Worm (Caenorhabditis elegans): ENCODE data around the gene R06F6.12.
A peak's percentile ranks its signal among the peaks of the same experiment; 100 is the strongest.

R06F6.12 gene

ce11 chrII:10860840-10861239 lies 37.0 kb upstream of the R06F6.12 start, which contains the start of gene M106.3:
M106.3 (minus strand) TSS chrII:10860909.
- no peak for TF ChIP-seq flt-1 (GFP tag; IDR thresholded peaks at IDR 0.05)
- TF ChIP-seq cog-1 (tag; optimal IDR thresholded peaks at IDR 0.05), result no peak
- TF ChIP-seq ref-1 (GFP tag; conservative IDR thresholded peaks at IDR 0.05), result no peak
- no peak for TF ChIP-seq T22C8.4 (GFP tag; IDR thresholded peaks at IDR 0.05)
- TF ChIP-seq med-1 (GFP tag; optimal IDR thresholded peaks at IDR 0.05; ENCODE audit: insufficient read depth), result no peak

ce11 chrII:10859359-10859758 lies 35.5 kb upstream of the R06F6.12 start:
- no peak for TF ChIP-seq T22C8.4 (GFP tag; IDR thresholded peaks at IDR 0.05)
- TF ChIP-seq tab-1 (GFP tag; IDR thresholded peaks at IDR 0.05), result no peak
- no peak for TF ChIP-seq ztf-23 (GFP tag; IDR thresholded peaks at IDR 0.05)
- no peak for TF ChIP-seq ztf-29 (GFP tag; IDR thresholded peaks at IDR 0.05)
- no peak for TF ChIP-seq med-1 (GFP tag; optimal IDR thresholded peaks at IDR 0.05; ENCODE audit: insufficient read depth)
- TF ChIP-seq ref-1 (GFP tag; conservative IDR thresholded peaks at IDR 0.05), result no peak
- no peak for TF ChIP-seq flt-1 (GFP tag; IDR thresholded peaks at IDR 0.05)
- TF ChIP-seq klf-2 (GFP tag; conservative IDR thresholded peaks at IDR 0.05), result no peak
- TF ChIP-seq cog-1 (tag; optimal IDR thresholded peaks at IDR 0.05), result no peak

ce11 chrII:10857077-10857476 lies 33.2 kb upstream of the R06F6.12 start, which contains the start of gene M106.7:
M106.7 (minus strand) TSS chrII:10857177.
- TF ChIP-seq ref-1 (GFP tag; conservative IDR thresholded peaks at IDR 0.05), result no peak
- no peak for TF ChIP-seq klf-2 (GFP tag; conservative IDR thresholded peaks at IDR 0.05)
- TF ChIP-seq med-1 (GFP tag; optimal IDR thresholded peaks at IDR 0.05; ENCODE audit: insufficient read depth), result no peak
- no peak for TF ChIP-seq ztf-23 (GFP tag; IDR thresholded peaks at IDR 0.05)
- no peak for TF ChIP-seq flt-1 (GFP tag; IDR thresholded peaks at IDR 0.05)
- no peak for TF ChIP-seq cog-1 (tag; optimal IDR thresholded peaks at IDR 0.05)
- no peak for TF ChIP-seq ztf-29 (GFP tag; IDR thresholded peaks at IDR 0.05)
- TF ChIP-seq tab-1 (GFP tag; IDR thresholded peaks at IDR 0.05), result no peak
- TF ChIP-seq T22C8.4 (GFP tag; IDR thresholded peaks at IDR 0.05), result no peak

ce11 chrII:10852880-10853279 lies 29.0 kb upstream of the R06F6.12 start:
- TF ChIP-seq ref-1 (GFP tag; conservative IDR thresholded peaks at IDR 0.05) (no peak), flt-1 (GFP tag; IDR thresholded peaks at IDR 0.05) (no peak), ztf-29 (GFP tag; IDR thresholded peaks at IDR 0.05) (no peak), tab-1 (GFP tag; IDR thresholded peaks at IDR 0.05) (no peak), klf-2 (GFP tag; conservative IDR thresholded peaks at IDR 0.05) (no peak)

- TF ChIP-seq cog-1 (tag; optimal IDR thresholded peaks at IDR 0.05) (peak; percentile 68), ztf-23 (GFP tag; IDR thresholded peaks at IDR 0.05) (no peak), ztf-29 (GFP tag; IDR thresholded peaks at IDR 0.05) (no peak), ref-1 (GFP tag; conservative IDR thresholded peaks at IDR 0.05) (no peak)
These were observed 27.2 kb upstream of the R06F6.12 start for ce11 chrII:10851110-10851509.

ce11 chrII:10849903-10850302 lies 26.0 kb upstream of the R06F6.12 start, which contains the start of gene M106.2:
M106.2 (minus strand) TSS chrII:10850003.
- no peak for TF ChIP-seq ztf-23 (GFP tag; IDR thresholded peaks at IDR 0.05)
- no peak for TF ChIP-seq klf-2 (GFP tag; conservative IDR thresholded peaks at IDR 0.05)
- TF ChIP-seq med-1 (GFP tag; optimal IDR thresholded peaks at IDR 0.05; ENCODE audit: insufficient read depth), result no peak
- no peak for TF ChIP-seq T22C8.4 (GFP tag; IDR thresholded peaks at IDR 0.05)
- TF ChIP-seq ztf-29 (GFP tag; IDR thresholded peaks at IDR 0.05), result no peak

- TF ChIP-seq ztf-23 (GFP tag; IDR thresholded peaks at IDR 0.05) (no peak), klf-2 (GFP tag; conservative IDR thresholded peaks at IDR 0.05) (no peak), T22C8.4 (GFP tag; IDR thresholded peaks at IDR 0.05) (no peak)
These were observed 23.2 kb upstream of the R06F6.12 start for ce11 chrII:10847057-10847456.

- TF ChIP-seq tab-1 (GFP tag; IDR thresholded peaks at IDR 0.05) (no peak), T22C8.4 (GFP tag; IDR thresholded peaks at IDR 0.05) (no peak), ztf-29 (GFP tag; IDR thresholded peaks at IDR 0.05) (no peak), med-1 (GFP tag; optimal IDR thresholded peaks at IDR 0.05; ENCODE audit: insufficient read depth) (no peak), flt-1 (GFP tag; IDR thresholded peaks at IDR 0.05) (no peak), cog-1 (tag; optimal IDR thresholded peaks at IDR 0.05) (no peak), klf-2 (GFP tag; conservative IDR thresholded peaks at IDR 0.05) (no peak), ref-1 (GFP tag; conservative IDR thresholded peaks at IDR 0.05) (no peak), ztf-23 (GFP tag; IDR thresholded peaks at IDR 0.05) (no peak)
These were observed 19.6 kb upstream of the R06F6.12 start, which contains the start of gene M106.8 for ce11 chrII:10843527-10843926. M106.8 (minus strand) TSS chrII:10843627.

- peak; percentile 69 for TF ChIP-seq med-1 (GFP tag; optimal IDR thresholded peaks at IDR 0.05; ENCODE audit: insufficient read depth)
- TF ChIP-seq ref-1 (GFP tag; conservative IDR thresholded peaks at IDR 0.05), result peak; percentile 98
- peak; percentile 93 for TF ChIP-seq T22C8.4 (GFP tag; IDR thresholded peaks at IDR 0.05)
- peak; percentile 92 for TF ChIP-seq cog-1 (tag; optimal IDR thresholded peaks at IDR 0.05)
- peak; percentile 95 for TF ChIP-seq tab-1 (GFP tag; IDR thresholded peaks at IDR 0.05)
- peak; percentile 97 for TF ChIP-seq flt-1 (GFP tag; IDR thresholded peaks at IDR 0.05)
- peak; percentile 87 for TF ChIP-seq ztf-29 (GFP tag; IDR thresholded peaks at IDR 0.05)
- TF ChIP-seq ztf-23 (GFP tag; IDR thresholded peaks at IDR 0.05), result peak; percentile 92
- TF ChIP-seq klf-2 (GFP tag; conservative IDR thresholded peaks at IDR 0.05), result peak; percentile 89
These were observed 16.2 kb upstream of the R06F6.12 start for ce11 chrII:10840067-10840466.

ce11 chrII:10838550-10838949 lies 14.7 kb upstream of the R06F6.12 start:
- no peak for TF ChIP-seq T22C8.4 (GFP tag; IDR thresholded peaks at IDR 0.05)

ce11 chrII:10834717-10835116 lies 10.8 kb upstream of the R06F6.12 start:
- TF ChIP-seq cog-1 (tag; optimal IDR thresholded peaks at IDR 0.05), result no peak
- TF ChIP-seq ref-1 (GFP tag; conservative IDR thresholded peaks at IDR 0.05), result no peak
- TF ChIP-seq flt-1 (GFP tag; IDR thresholded peaks at IDR 0.05), result 0 out of 2 replicates have a peak, but pooled peaks have one; percentile 29
- no peak for TF ChIP-seq med-1 (GFP tag; optimal IDR thresholded peaks at IDR 0.05; ENCODE audit: insufficient read depth)
